Fruit fly (Drosophila melanogaster) whole organism, embryonic: Measurements from ENCODE around the gene CG12301.

Experiments
- Abd-B ChIP-seq: fragments of 200-800 bp; sonication (Bioruptor generic); optimal IDR thresholded peaks from 2 replicates; lab custom pipeline; 2018; ENCODE audit warnings: missing biosample characterization, mild to moderate bottlenecking, missing genetic modification characterization, moderate library complexity
- Bgb ChIP-seq: fragments of 200-800 bp; sonication (Bioruptor generic); IDR thresholded peaks from 2 replicates; pipeline ENCODE4 v1.3.6; 2022; ENCODE audit warnings: missing biosample characterization, missing genetic modification characterization; ENCODE audit not compliant: partially characterized antibody
- CG10267 ChIP-seq: fragments of 200-800 bp; sonication (Bioruptor generic); optimal IDR thresholded peaks from 2 replicates; lab custom pipeline; 2018; ENCODE audit warnings: missing biosample characterization, mild to moderate bottlenecking, missing genetic modification characterization, moderate library complexity
- CG11560 ChIP-seq: fragments of 200-800 bp; sonication (Bioruptor generic); IDR thresholded peaks from 3 replicates; pipeline ENCODE4 v1.3.6; 2022; ENCODE audit warnings: missing biosample characterization, missing genetic modification characterization
- CG12155 ChIP-seq: fragments of 200-800 bp; sonication (Bioruptor generic); optimal IDR thresholded peaks from 3 replicates; lab custom pipeline; 2016; ENCODE audit warnings: missing biosample characterization, missing genetic modification characterization
- CG13287 ChIP-seq: fragments of 200-800 bp; sonication (Bioruptor generic); IDR thresholded peaks from 2 replicates; pipeline ENCODE4 v1.3.6; 2022; ENCODE audit warnings: missing biosample characterization, missing genetic modification characterization; ENCODE audit not compliant: partially characterized antibody
- CG17328 ChIP-seq: fragments of 200-800 bp; sonication (Bioruptor generic); IDR thresholded peaks from 2 replicates; pipeline ENCODE4 v1.3.6; 2022; ENCODE audit warnings: missing biosample characterization, missing genetic modification characterization
- CG17359 ChIP-seq: fragments of 200-800 bp; sonication (Bioruptor generic); optimal IDR thresholded peaks from 3 replicates; lab custom pipeline; 2018; ENCODE audit warnings: missing biosample characterization, mild to moderate bottlenecking, missing genetic modification characterization, moderate library complexity
- CG1792 ChIP-seq: fragments of 200-800 bp; sonication (Bioruptor generic); optimal IDR thresholded peaks from 2 replicates; lab custom pipeline; 2016; ENCODE audit warnings: missing biosample characterization, missing genetic modification characterization
- CG18476 ChIP-seq: fragments of 200-800 bp; sonication (Bioruptor generic); optimal IDR thresholded peaks from 2 replicates; lab custom pipeline; 2016; ENCODE audit warnings: missing biosample characterization, mild to moderate bottlenecking, missing genetic modification characterization
- CG18599 ChIP-seq: fragments of 200-800 bp; sonication (Bioruptor generic); optimal IDR thresholded peaks from 3 replicates; lab custom pipeline; 2017; ENCODE audit warnings: missing biosample characterization, missing genetic modification characterization, mild to moderate bottlenecking, moderate library complexity, missing genetic modification reagents
- CG2120 ChIP-seq: fragments of 200-800 bp; sonication (Bioruptor generic); optimal IDR thresholded peaks from 3 replicates; lab custom pipeline; 2016; ENCODE audit warnings: missing biosample characterization, missing genetic modification characterization
- CG2199 ChIP-seq: fragments of 200-800 bp; sonication (Bioruptor generic); IDR thresholded peaks from 3 replicates; pipeline ENCODE4 v1.3.6; 2022; ENCODE audit warnings: missing biosample characterization, missing genetic modification characterization
- CG2202 ChIP-seq: fragments of 200-800 bp; sonication (Bioruptor generic); optimal IDR thresholded peaks from 2 replicates; lab custom pipeline; 2018; ENCODE audit warnings: missing biosample characterization, mild to moderate bottlenecking, missing genetic modification characterization
- CG3281 ChIP-seq: fragments of 200-800 bp; sonication (Bioruptor generic); optimal IDR thresholded peaks from 3 replicates; lab custom pipeline; 2017; ENCODE audit warnings: missing biosample characterization, mild to moderate bottlenecking, missing genetic modification characterization
- CG33213 ChIP-seq: fragments of 200-800 bp; sonication (Bioruptor generic); optimal IDR thresholded peaks from 3 replicates; lab custom pipeline; 2016; ENCODE audit warnings: missing biosample characterization, missing genetic modification characterization
- CG33557 ChIP-seq: fragments of 200-800 bp; sonication (Bioruptor generic); optimal IDR thresholded peaks from 2 replicates; lab custom pipeline; 2019; ENCODE audit warnings: missing biosample characterization, mild to moderate bottlenecking, missing genetic modification characterization, moderate library complexity
- CG3726 ChIP-seq: fragments of 200-800 bp; sonication (Bioruptor generic); IDR thresholded peaks from 3 replicates; pipeline ENCODE4, ENCODE4 v1.3.6; 2022; ENCODE audit warnings: missing biosample characterization, missing genetic modification characterization
- CG3995 ChIP-seq: fragments of 200-800 bp; sonication (Bioruptor generic); optimal IDR thresholded peaks from 3 replicates; lab custom pipeline; 2016; ENCODE audit warnings: missing biosample characterization, missing genetic modification characterization
- CG4360 ChIP-seq: fragments of 200-800 bp; sonication (Bioruptor generic); IDR thresholded peaks from 2 replicates; pipeline ENCODE4 v1.3.6; 2022; ENCODE audit warnings: missing biosample characterization, missing genetic modification characterization
- CG6791 ChIP-seq: fragments of 200-800 bp; sonication (Bioruptor generic); IDR thresholded peaks from 3 replicates; pipeline ENCODE4 v1.3.6; 2022; ENCODE audit warnings: missing biosample characterization, missing genetic modification characterization; ENCODE audit not compliant: partially characterized antibody
- CG7745 ChIP-seq: fragments of 200-800 bp; sonication (Bioruptor generic); optimal IDR thresholded peaks from 2 replicates; lab custom pipeline; 2018; ENCODE audit warnings: missing biosample characterization, mild to moderate bottlenecking, missing genetic modification characterization, moderate library complexity
- CG7928 ChIP-seq: fragments of 200-800 bp; sonication (Bioruptor generic); optimal IDR thresholded peaks from 2 replicates; lab custom pipeline; 2017; ENCODE audit warnings: missing biosample characterization, mild to moderate bottlenecking, missing genetic modification characterization
- Fer1 ChIP-seq: fragments of 200-800 bp; sonication (Bioruptor generic); optimal IDR thresholded peaks from 2 replicates; lab custom pipeline; 2017; ENCODE audit warnings: missing biosample characterization, mild to moderate bottlenecking, missing genetic modification characterization
- HHEX ChIP-seq: fragments of 200-800 bp; sonication (Bioruptor generic); optimal IDR thresholded peaks from 3 replicates; lab custom pipeline; 2017; ENCODE audit warnings: missing biosample characterization, mild to moderate bottlenecking, missing genetic modification characterization, missing genetic modification reagents
- Hr3 ChIP-seq: fragments of 200-800 bp; sonication (Bioruptor generic); optimal IDR thresholded peaks from 3 replicates; lab custom pipeline; 2016; ENCODE audit warnings: missing biosample characterization, missing genetic modification characterization
- Hr51 ChIP-seq, 2 experiments: fragments of 200-800 bp; sonication (Bioruptor generic); optimal IDR thresholded peaks; 2 replicates in 1 of 2; 3 replicates in 1 of 2; lab custom pipeline; 2016 to 2018; ENCODE audit warnings: missing biosample characterization in 2 of 2, missing genetic modification characterization in 2 of 2, mild to moderate bottlenecking in 1 of 2, moderate library complexity in 1 of 2
- MESR4 ChIP-seq: fragments of 200-800 bp; sonication (Bioruptor generic); optimal IDR thresholded peaks from 2 replicates; lab custom pipeline; 2018; ENCODE audit warnings: missing biosample characterization, mild to moderate bottlenecking, missing genetic modification characterization, moderate library complexity
- Oaz ChIP-seq: fragments of 200-800 bp; sonication (Bioruptor generic); IDR thresholded peaks from 2 replicates; pipeline ENCODE4 v1.3.6; 2022; ENCODE audit warnings: missing biosample characterization, missing genetic modification characterization
- Opbp ChIP-seq: fragments of 200-800 bp; sonication (Bioruptor generic); IDR thresholded peaks from 3 replicates; pipeline ENCODE4 v1.3.6; 2022; ENCODE audit warnings: missing biosample characterization, missing genetic modification characterization; ENCODE audit not compliant: partially characterized antibody
- Usf ChIP-seq: fragments of 200-800 bp; sonication (Bioruptor generic); optimal IDR thresholded peaks from 2 replicates; lab custom pipeline; 2017; ENCODE audit warnings: missing genotype, missing biosample characterization, missing genetic modification characterization
- Xrp1 ChIP-seq: fragments of 200-800 bp; sonication (Bioruptor generic); IDR thresholded peaks from 2 replicates; pipeline ENCODE4 v1.3.6; 2022; ENCODE audit warnings: missing biosample characterization, missing genetic modification characterization
- cwo ChIP-seq: fragments of 200-800 bp; sonication (Bioruptor generic); optimal IDR thresholded peaks from 3 replicates; lab custom pipeline; 2017; ENCODE audit warnings: missing biosample characterization, missing genetic modification characterization, mild to moderate bottlenecking, moderate library complexity, missing genetic modification reagents
- dysf ChIP-seq: fragments of 200-800 bp; sonication (Bioruptor generic); IDR thresholded peaks from 3 replicates; pipeline ENCODE4 v1.3.6; 2022; ENCODE audit warnings: missing biosample characterization, missing genetic modification characterization
- gem ChIP-seq: fragments of 200-800 bp; sonication (Bioruptor generic); optimal IDR thresholded peaks from 2 replicates; lab custom pipeline; 2019; ENCODE audit warnings: missing biosample characterization, mild to moderate bottlenecking, missing genetic modification characterization, moderate library complexity
- gro ChIP-seq: fragments of 200-800 bp; sonication (Bioruptor generic); optimal IDR thresholded peaks from 2 replicates; lab custom pipeline; 2016; ENCODE audit warnings: missing biosample characterization, missing genetic modification characterization
- klu ChIP-seq: fragments of 200-800 bp; sonication (Bioruptor generic); IDR thresholded peaks from 2 replicates; pipeline ENCODE4 v1.3.6; 2022; ENCODE audit warnings: missing biosample characterization, missing genetic modification characterization
- lmd ChIP-seq: fragments of 200-800 bp; sonication (Bioruptor generic); IDR thresholded peaks from 2 replicates; pipeline ENCODE4 v1.3.6; 2022; ENCODE audit warnings: missing biosample characterization, missing genetic modification characterization
- mld ChIP-seq: fragments of 200-800 bp; sonication (Bioruptor generic); IDR thresholded peaks from 3 replicates; pipeline ENCODE4 v1.3.6; 2022; ENCODE audit warnings: missing biosample characterization, missing genetic modification characterization; ENCODE audit not compliant: partially characterized antibody
- pan ChIP-seq, 4 experiments: fragments of >200 bp in 3 of 4; fragments of 200-800 bp in 1 of 4; sonication (Bioruptor generic) in 1 of 4; optimal IDR thresholded peaks in 3 of 4; IDR thresholded peaks in 1 of 4; 2 replicates each; pipeline versions ENCODE4 v1.3.6 to Lab custom; 2017 to 2022; ENCODE audit warnings: missing biosample characterization in 2 of 4, missing genetic modification characterization in 2 of 4, mixed read lengths in 1 of 4
- pb ChIP-seq: fragments of 200-800 bp; sonication (Bioruptor generic); optimal IDR thresholded peaks from 3 replicates; lab custom pipeline; 2016; ENCODE audit warnings: missing biosample characterization, missing genetic modification characterization
- trem ChIP-seq: fragments of 200-800 bp; optimal IDR thresholded peaks from 3 replicates; lab custom pipeline; 2019; ENCODE audit warnings: missing biosample characterization, mild to moderate bottlenecking, missing genetic modification characterization, moderate library complexity
- unpg ChIP-seq: fragments of 200-800 bp; sonication (Bioruptor generic); optimal IDR thresholded peaks from 3 replicates; lab custom pipeline; 2018; ENCODE audit warnings: missing biosample characterization, mild to moderate bottlenecking, missing genetic modification characterization, moderate library complexity
- usp ChIP-seq: fragments of >200 bp; optimal IDR thresholded peaks from 2 replicates; lab custom pipeline; 2017; ENCODE audit warnings: missing biosample characterization, missing genetic modification characterization
- vnd ChIP-seq: fragments of 200-800 bp; sonication (Bioruptor generic); IDR thresholded peaks from 3 replicates; pipeline ENCODE4 v1.3.6; 2022; ENCODE audit warnings: missing biosample characterization, missing genetic modification characterization; ENCODE audit not compliant: partially characterized antibody
- vvl ChIP-seq: fragments of 200-800 bp; sonication (Bioruptor generic); IDR thresholded peaks from 2 replicates; pipeline ENCODE4 v1.3.6; 2022; ENCODE audit warnings: missing biosample characterization, missing genetic modification characterization
- zen ChIP-seq: fragments of 200-800 bp; sonication (Bioruptor generic); optimal IDR thresholded peaks from 3 replicates; lab custom pipeline; 2018; ENCODE audit warnings: missing biosample characterization, mild to moderate bottlenecking, missing genetic modification characterization, moderate library complexity

CG12301 gene

DNA sequence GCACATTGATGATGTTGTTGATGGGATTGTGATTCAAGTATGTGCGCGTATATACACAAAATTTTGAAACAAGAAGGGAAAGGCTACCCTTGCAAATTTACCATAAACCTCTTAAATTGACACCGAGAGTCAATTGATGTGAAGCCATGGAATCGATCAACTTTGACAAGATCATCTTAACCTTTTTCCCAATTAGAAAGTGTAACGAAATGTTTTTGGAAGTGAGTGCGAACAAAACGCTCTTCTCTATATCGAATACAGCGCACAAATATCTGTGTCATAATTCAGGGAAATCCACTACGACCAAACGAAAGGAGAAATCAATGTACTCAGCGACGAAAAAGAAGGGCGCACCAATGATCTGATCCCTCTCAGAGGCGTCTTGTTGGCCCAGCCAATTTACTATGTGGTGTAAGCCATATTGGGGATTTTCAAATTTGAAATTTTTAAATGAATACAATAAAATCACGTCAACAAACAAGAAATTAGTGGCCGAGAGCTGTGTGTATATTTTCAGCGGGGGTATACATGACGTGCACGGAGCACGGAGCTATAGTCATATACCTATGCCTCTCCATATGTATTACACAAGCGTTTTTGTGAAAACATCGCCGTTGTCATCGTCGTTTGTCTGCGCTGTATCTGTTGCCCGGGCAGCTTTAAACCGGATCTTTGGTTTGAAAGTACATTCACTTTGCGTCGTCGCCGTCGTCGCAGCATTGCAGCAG is 47.0 kb upstream of the CG12301 start (continued):
- TF ChIP-seq Fer1 (GFP tag; lab: Kevin White, UChicago), result peak; percentile 23
- TF ChIP-seq CG1792 (GFP tag; lab: Kevin White, UChicago), result peak; percentile 29
- TF ChIP-seq Usf (GFP tag; lab: Kevin White, UChicago), result no peak
- TF ChIP-seq CG6791 (GFP tag; lab: Robert Waterston, UW), result no peak
- peak; percentile 35 for TF ChIP-seq CG18599 (GFP tag; lab: Kevin White, UChicago)
- TF ChIP-seq Oaz (GFP tag; lab: Robert Waterston, UW), result no peak
- TF ChIP-seq CG12155, result peak; percentile 1
- TF ChIP-seq MESR4 (GFP tag; lab: Kevin White, UChicago), result no peak
- no peak for TF ChIP-seq gro (GFP tag; lab: Kevin White, UChicago)
- TF ChIP-seq CG2199 (GFP tag; lab: Robert Waterston, UW), result 0 out of 3 replicates have a peak, but pooled peaks have one; percentile 26
- TF ChIP-seq CG11560 (tag; lab: Robert Waterston, UW), result no peak
- TF ChIP-seq CG33557 (GFP tag; lab: Kevin White, UChicago), result peak; percentile 34
- TF ChIP-seq CG3995 (GFP tag; lab: Kevin White, UChicago), result peak; percentile 23
- TF ChIP-seq CG33213 (GFP tag; lab: Kevin White, UChicago), result no peak
- peak; percentile 41 for TF ChIP-seq unpg (GFP tag; lab: Kevin White, UChicago)
- no peak for TF ChIP-seq Opbp (GFP tag; lab: Robert Waterston, UW)
- TF ChIP-seq trem (tag; lab: Kevin White, UChicago), result peak; percentile 8
- TF ChIP-seq lmd (GFP tag; lab: Robert Waterston, UW), result peak; percentile 16; the same call in 1 of the 2 replicates
- TF ChIP-seq CG2202, result no peak
- TF ChIP-seq CG3281 (GFP tag; lab: Kevin White, UChicago), result peak; percentile 26
- peak; percentile 35; the same call in 1 of the 2 replicates for TF ChIP-seq vvl
- no peak for TF ChIP-seq klu (GFP tag; lab: Robert Waterston, UW)
- TF ChIP-seq CG4360 (GFP tag; lab: Robert Waterston, UW), result 0 out of 2 replicates have a peak, but pooled peaks have one; percentile 26
- peak; percentile 1 for TF ChIP-seq zen (tag; lab: Kevin White, UChicago)
- peak in 1 of 2 experiments; percentile 65 for TF ChIP-seq Hr51 (GFP tag; optimal IDR thresholded peaks at IDR 0.05; lab: Kevin White, UChicago)
- TF ChIP-seq gem (tag; lab: Kevin White, UChicago), result peak; percentile 45
- TF ChIP-seq CG7745 (tag; lab: Kevin White, UChicago), result no peak
- no peak for TF ChIP-seq Hr3
- TF ChIP-seq dysf, result peak; percentile 53
- TF ChIP-seq CG7928 (GFP tag; lab: Kevin White, UChicago), result no peak
- 0 out of 3 replicates have a peak, but pooled peaks have one; percentile 58 for TF ChIP-seq CG3726 (GFP tag; lab: Robert Waterston, UW)
- TF ChIP-seq vnd (GFP tag; lab: Robert Waterston, UW), result no peak
- peak; percentile 57 for TF ChIP-seq CG17359 (tag; lab: Kevin White, UChicago)
- peak; percentile 5 for TF ChIP-seq cwo
- no peak for TF ChIP-seq mld (GFP tag; lab: Robert Waterston, UW)
- peak; percentile 50 for TF ChIP-seq Xrp1 (GFP tag; lab: Robert Waterston, UW)
- peak; percentile 74 for TF ChIP-seq pb (GFP tag; lab: Kevin White, UChicago)
- peak; percentile 40 for TF ChIP-seq HHEX (GFP tag; lab: Kevin White, UChicago)
- peak; percentile 13 for TF ChIP-seq Abd-B (GFP tag; lab: Kevin White, UChicago)
- TF ChIP-seq Bgb (GFP tag; lab: Robert Waterston, UW), result no peak
- no peak for TF ChIP-seq pan (optimal IDR thresholded peaks at IDR 0.05; lab: Kevin White, UChicago)
- peak in 1 of 2 experiments; percentile 22 for TF ChIP-seq pan (GFP tag; optimal IDR thresholded peaks at IDR 0.05 in 1 of 2, IDR thresholded peaks at IDR 0.05 in 1 of 2)
- TF ChIP-seq CG2120, result peak; percentile 30
- TF ChIP-seq CG18476 (GFP tag; lab: Kevin White, UChicago), result no peak
- TF ChIP-seq usp, result no peak
- no peak for TF ChIP-seq CG10267 (tag; lab: Kevin White, UChicago)
- TF ChIP-seq CG17328 (GFP tag; lab: Robert Waterston, UW), result peak; percentile 20; the same call in 1 of the 2 replicates
- no peak for TF ChIP-seq CG13287 (GFP tag; lab: Robert Waterston, UW)
